Worm (Caenorhabditis elegans) whole organism, L2 larva: ENCODE measurements around the gene egl-15.

Experiments
- R02D3.7 ChIP-seq: fragments of 150-350 bp; optimal IDR thresholded peaks from 2 replicates; lab custom pipeline; 2014; ENCODE audit warnings: missing biosample characterization, missing genetic modification characterization
- ama-1 ChIP-seq: fragments of 150-350 bp; optimal IDR thresholded peaks from 2 replicates; lab custom pipeline; 2018; ENCODE audit warnings: inconsistent platforms
- lin-13 ChIP-seq: fragments of 150-350 bp; optimal IDR thresholded peaks from 2 replicates; lab custom pipeline; 2014; ENCODE audit warnings: missing biosample characterization, missing genetic modification reagents, missing genetic modification characterization
- nhr-23 ChIP-seq: fragments of 150-350 bp; optimal IDR thresholded peaks from 2 replicates; lab custom pipeline; 2014; ENCODE audit warnings: missing biosample characterization, missing genetic modification reagents, missing genetic modification characterization
- nhr-77 ChIP-seq: fragments of 150-350 bp; optimal IDR thresholded peaks from 2 replicates; lab custom pipeline; 2014; ENCODE audit warnings: missing biosample characterization, missing genetic modification characterization
- skn-1 ChIP-seq: sonication (generic microtip); optimal IDR thresholded peaks from 2 replicates; lab custom pipeline; 2017; ENCODE audit warnings: missing biosample characterization, missing genetic modification characterization
- snpc-4 ChIP-seq: fragments of 150-350 bp; optimal IDR thresholded peaks from 2 replicates; lab custom pipeline; 2014; ENCODE audit warnings: missing biosample characterization, missing genetic modification characterization
- unc-55 ChIP-seq: fragments of 150-350 bp; sonication (generic microtip); optimal IDR thresholded peaks from 3 replicates; lab custom pipeline; 2014; ENCODE audit warnings: missing biosample characterization, missing genetic modification reagents, missing genetic modification characterization

- no peak for TF ChIP-seq nhr-77
- TF ChIP-seq unc-55 (GFP tag; lab: Kevin White, UChicago), result no peak
- no peak for TF ChIP-seq nhr-23 (tag; lab: Kevin White, UChicago)
- no peak for TF ChIP-seq skn-1
- no peak for TF ChIP-seq R02D3.7
- no peak for TF ChIP-seq lin-13 (GFP tag; lab: Kevin White, UChicago)
- no peak for TF ChIP-seq snpc-4 (tag; lab: Kevin White, UChicago)
- TF ChIP-seq ama-1 (lab: Kevin White, UChicago), result no peak
These were observed 48.6 kb downstream of the egl-15 start, which contains the start of gene lpr-4 for ce11 chrX:11064799-11065198.
